Worm (Caenorhabditis elegans) whole organism, midembryonic: ENCODE data around the gene cpna-5.

ENCODE experiments used
- T22C8.4 ChIP-seq: fragments of 200-800 bp; sonication (Bioruptor generic); IDR thresholded peaks from 2 replicates; pipeline ENCODE4 v1.3.6; 2022; ENCODE audit warnings: missing genetic modification characterization, missing compliant biosample characterization
- cog-1 ChIP-seq: sonication (generic microtip); optimal IDR thresholded peaks from 2 replicates; lab custom pipeline; 2016; ENCODE audit warnings: missing genetic modification characterization, missing compliant biosample characterization
- flt-1 ChIP-seq: fragments of 200-800 bp; sonication (Bioruptor generic); IDR thresholded peaks from 2 replicates; pipeline ENCODE4 v1.3.6; 2022; ENCODE audit warnings: missing genetic modification characterization, missing compliant biosample characterization
- klf-2 ChIP-seq: fragments of 200-800 bp; sonication (Bioruptor generic); conservative IDR thresholded peaks from 2 replicates; pipeline ENCODE4 v1.3.6; 2022; ENCODE audit warnings: missing genetic modification reagents, missing genetic modification characterization, missing compliant biosample characterization
- med-1 ChIP-seq: sonication (generic microtip); optimal IDR thresholded peaks from 2 replicates; lab custom pipeline; 2017; ENCODE audit warnings: missing genetic modification characterization, mild to moderate bottlenecking, missing compliant biosample characterization, antibody characterized with exemption, missing genetic modification reagents; ENCODE audit not compliant: insufficient read depth
- ref-1 ChIP-seq: fragments of 200-800 bp; sonication (Bioruptor generic); conservative IDR thresholded peaks from 2 replicates; pipeline ENCODE4 v1.3.6; 2022; ENCODE audit warnings: missing genetic modification reagents, missing genetic modification characterization, missing compliant biosample characterization
- tab-1 ChIP-seq: fragments of 200-800 bp; sonication (Bioruptor generic); IDR thresholded peaks from 2 replicates; pipeline ENCODE4 v1.3.6; 2022; ENCODE audit warnings: missing genetic modification characterization, missing compliant biosample characterization
- ztf-23 ChIP-seq: fragments of 200-800 bp; sonication (Bioruptor generic); IDR thresholded peaks from 2 replicates; pipeline ENCODE4 v1.3.6; 2022; ENCODE audit warnings: missing genetic modification reagents, missing genetic modification characterization, missing compliant biosample characterization
- ztf-29 ChIP-seq: fragments of 200-800 bp; sonication (Bioruptor generic); IDR thresholded peaks from 2 replicates; pipeline ENCODE4 v1.3.6; 2022; ENCODE audit warnings: missing genetic modification reagents, missing genetic modification characterization, missing compliant biosample characterization

Gene cpna-5

ce11 chrII:7718491-7718890 is at the start of gene cpna-5:
Gene cpna-5 (minus strand): TSS chrII:7718591.
- TF ChIP-seq ztf-29 (GFP tag; lab: Robert Waterston, UW) (no peak), flt-1 (GFP tag; lab: Robert Waterston, UW) (no peak), T22C8.4 (GFP tag; lab: Robert Waterston, UW) (no peak), cog-1 (no peak), med-1 (no peak), klf-2 (GFP tag; lab: Robert Waterston, UW) (no peak), ztf-23 (GFP tag; lab: Robert Waterston, UW) (no peak)

DNA sequence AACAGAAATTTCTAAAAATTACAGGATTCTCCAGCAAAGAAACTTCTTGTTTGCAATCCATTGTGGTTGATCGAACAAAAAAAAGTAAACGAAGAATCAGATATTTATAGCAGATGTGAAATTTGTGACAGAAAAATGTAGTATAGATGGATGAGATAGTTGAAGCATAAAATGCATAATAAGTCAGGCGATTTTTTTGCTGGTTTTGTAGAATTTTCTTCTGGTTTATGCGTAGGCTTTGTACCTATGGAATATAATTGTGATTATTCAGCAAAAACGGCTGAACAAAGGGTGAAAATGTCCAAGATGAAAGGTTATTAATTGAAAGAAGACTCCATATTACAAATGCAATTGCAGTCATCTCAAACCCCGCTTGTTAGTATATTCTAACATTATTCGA is 47.1 kb upstream of the cpna-5 start, which contains the start of gene srh-39:
srh-39 (minus strand) TSS at position 101 of the 400 bp plus-strand sequence.
- no peak for TF ChIP-seq cog-1
- no peak for TF ChIP-seq ref-1 (GFP tag; lab: Robert Waterston, UW)
- no peak for TF ChIP-seq med-1
- no peak for TF ChIP-seq klf-2 (GFP tag; lab: Robert Waterston, UW)
- no peak for TF ChIP-seq T22C8.4 (GFP tag; lab: Robert Waterston, UW)
- no peak for TF ChIP-seq flt-1 (GFP tag; lab: Robert Waterston, UW)

DNA sequence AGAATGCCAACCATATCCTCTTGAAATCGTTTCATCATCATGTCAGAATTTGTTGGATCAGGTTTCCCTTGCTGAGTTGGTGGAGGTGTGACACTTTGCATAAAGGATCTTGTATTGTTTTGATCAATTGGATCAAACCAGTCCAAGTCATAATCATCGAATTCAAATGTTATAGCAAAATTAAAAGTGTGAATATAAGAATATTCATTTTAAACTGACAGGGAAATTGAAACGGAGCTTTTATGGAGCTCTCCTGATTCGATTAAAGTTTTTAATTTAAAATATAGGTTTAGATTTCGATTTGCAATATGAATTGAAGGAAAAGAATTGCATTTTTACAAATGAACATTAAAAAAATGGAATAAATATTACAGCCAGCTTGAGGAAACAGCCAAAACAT is 45.2 kb upstream of the cpna-5 start, which contains the start of gene B0228.9:
B0228.9 (minus strand) TSS at position 101 of the 400 bp plus-strand sequence.
- TF ChIP-seq T22C8.4 (GFP tag; lab: Robert Waterston, UW) (no peak), med-1 (no peak), ztf-23 (GFP tag; lab: Robert Waterston, UW) (no peak), ztf-29 (GFP tag; lab: Robert Waterston, UW) (no peak), ref-1 (GFP tag; lab: Robert Waterston, UW) (no peak), cog-1 (no peak), flt-1 (GFP tag; lab: Robert Waterston, UW) (no peak), tab-1 (no peak), klf-2 (GFP tag; lab: Robert Waterston, UW) (no peak)

ce11 chrII:7761440-7761839 is 43.0 kb upstream of the cpna-5 start, which contains the start of gene B0228.8:
Gene B0228.8 (minus strand): TSS chrII:7761540.
- TF ChIP-seq flt-1 (GFP tag; lab: Robert Waterston, UW) (no peak), cog-1 (no peak), T22C8.4 (GFP tag; lab: Robert Waterston, UW) (no peak), ref-1 (GFP tag; lab: Robert Waterston, UW) (no peak), ztf-23 (GFP tag; lab: Robert Waterston, UW) (no peak), med-1 (no peak), klf-2 (GFP tag; lab: Robert Waterston, UW) (no peak), tab-1 (no peak), ztf-29 (GFP tag; lab: Robert Waterston, UW) (no peak)

ce11 chrII:7758397-7759135 is 40.2 kb upstream of the cpna-5 start, which contains the start of gene B0228.7:
Gene B0228.7 (minus strand): TSS chrII:7759023.
- no peak for TF ChIP-seq ztf-29 (GFP tag; lab: Robert Waterston, UW)

DNA sequence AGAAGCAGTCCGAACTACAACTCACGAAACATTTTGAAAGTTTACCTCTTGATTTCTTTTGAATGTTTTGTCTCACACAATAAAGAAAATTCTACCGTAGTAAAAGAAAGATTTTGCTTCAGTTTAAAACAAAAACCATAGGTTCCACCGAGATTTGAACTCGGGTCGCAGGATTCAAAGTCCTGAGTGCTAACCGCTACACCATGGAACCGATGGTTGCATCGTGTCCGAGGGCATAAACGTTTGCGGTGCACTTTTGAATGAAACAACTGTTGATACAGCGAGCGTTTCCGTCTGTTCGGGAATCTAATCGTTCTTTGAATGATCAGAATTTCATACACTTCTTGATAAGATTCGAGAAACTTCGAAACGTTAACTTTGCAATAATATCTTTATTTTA is 38.4 kb upstream of the cpna-5 start:
- TF ChIP-seq klf-2 (GFP tag; lab: Robert Waterston, UW) (no peak), cog-1 (no peak), T22C8.4 (GFP tag; lab: Robert Waterston, UW) (peak; percentile 27; the same call in 1 of the 2 replicates), flt-1 (GFP tag; lab: Robert Waterston, UW) (peak; percentile 80), ref-1 (GFP tag; lab: Robert Waterston, UW) (peak; percentile 47; the same call in 1 of the 2 replicates), med-1 (no peak), ztf-23 (GFP tag; lab: Robert Waterston, UW) (0 out of 2 replicates have a peak, but pooled peaks have one; percentile 64), tab-1 (no peak)

ce11 chrII:7755116-7755571 is 36.8 kb upstream of the cpna-5 start, which contains the start of the genes B0228.6 and B0228.1:
Gene B0228.6 (minus strand): TSS chrII:7755166.
Gene B0228.1 (plus strand): TSS chrII:7755343.
- no peak for TF ChIP-seq med-1
- peak; percentile 78 for TF ChIP-seq T22C8.4 (GFP tag; lab: Robert Waterston, UW)

DNA sequence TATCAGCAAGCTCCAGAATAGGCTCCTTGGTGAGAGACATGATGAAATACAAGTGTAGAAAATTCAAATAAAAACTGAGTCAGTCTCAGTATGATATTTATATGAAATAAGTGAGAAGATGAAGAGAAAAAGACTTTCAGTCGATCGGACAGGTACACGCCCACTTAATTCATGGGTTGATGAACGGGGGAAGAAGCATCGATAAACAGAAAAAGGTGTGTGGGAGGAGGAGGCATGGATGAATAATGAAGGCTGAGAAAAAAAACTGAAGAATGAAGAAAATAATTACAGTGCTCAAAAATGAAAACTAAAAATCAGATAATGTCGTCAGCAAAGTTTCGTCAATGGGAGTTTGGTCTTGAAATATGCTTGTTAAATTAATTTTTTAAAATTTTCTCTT is 35.1 kb upstream of the cpna-5 start, which contains the start of gene trx-1:
trx-1 (minus strand) TSS at position 101 of the 400 bp plus-strand sequence.
- TF ChIP-seq med-1: no peak
- TF ChIP-seq klf-2 (GFP tag; lab: Robert Waterston, UW): no peak

ce11 chrII:7736725-7737124 is 18.3 kb upstream of the cpna-5 start:
- no peak for TF ChIP-seq T22C8.4 (GFP tag; lab: Robert Waterston, UW)
- TF ChIP-seq med-1: no peak
- TF ChIP-seq klf-2 (GFP tag; lab: Robert Waterston, UW): no peak
- no peak for TF ChIP-seq flt-1 (GFP tag; lab: Robert Waterston, UW)
- no peak for TF ChIP-seq tab-1
- no peak for TF ChIP-seq ztf-29 (GFP tag; lab: Robert Waterston, UW)
- no peak for TF ChIP-seq ztf-23 (GFP tag; lab: Robert Waterston, UW)
- TF ChIP-seq ref-1 (GFP tag; lab: Robert Waterston, UW): no peak
- TF ChIP-seq cog-1: no peak

ce11 chrII:7724603-7725002 is 6.2 kb upstream of the cpna-5 start, which contains the start of gene cpna-2:
Gene cpna-2 (plus strand): TSS chrII:7724903.
- TF ChIP-seq ztf-29 (GFP tag; lab: Robert Waterston, UW) (no peak), tab-1 (no peak), ztf-23 (GFP tag; lab: Robert Waterston, UW) (no peak), flt-1 (GFP tag; lab: Robert Waterston, UW) (no peak), cog-1 (no peak), T22C8.4 (GFP tag; lab: Robert Waterston, UW) (no peak), med-1 (no peak), ref-1 (GFP tag; lab: Robert Waterston, UW) (no peak), klf-2 (GFP tag; lab: Robert Waterston, UW) (no peak)
